Fruit fly (Drosophila melanogaster): ENCODE data around the gene Vha13.

The Vha13 gene

DNA sequence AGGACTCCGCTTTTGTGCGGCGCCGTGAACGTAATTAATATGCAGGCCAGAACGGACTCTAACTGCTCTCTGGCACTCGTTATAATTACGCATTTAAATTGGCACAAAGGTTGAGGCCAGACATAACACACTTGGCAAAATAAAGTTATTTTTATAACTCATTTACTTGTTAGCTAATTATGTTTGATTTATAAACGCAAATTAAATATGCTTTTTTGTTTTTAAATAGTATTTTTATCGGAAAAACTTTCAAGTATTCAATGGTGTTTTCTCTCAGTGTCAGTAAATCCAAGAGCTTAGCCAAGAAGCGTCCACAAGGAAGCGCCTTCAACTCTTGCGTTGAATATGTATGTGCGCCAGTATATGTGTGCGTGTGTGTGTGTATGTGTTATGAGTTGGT is 28.7 kb upstream of the Vha13 start (continued):
- TF ChIP-seq CG18262 (tag; optimal IDR thresholded peaks at IDR 0.05) (no peak), CG30403 (GFP tag; optimal IDR thresholded peaks at IDR 0.05) (peak; percentile 31), Ets97D (GFP tag; optimal IDR thresholded peaks at IDR 0.05) (no peak), ham (GFP tag; IDR thresholded peaks at IDR 0.05) (no peak), CG16815 (GFP tag; optimal IDR thresholded peaks at IDR 0.05) (no peak), Trl (optimal IDR thresholded peaks at IDR 0.05) (no peak), Trl (GFP tag; optimal IDR thresholded peaks at IDR 0.05) (no peak), zen2 (GFP tag; IDR thresholded peaks at IDR 0.05; ENCODE audit: partially characterized antibody) (no peak), Stat92E (GFP tag; optimal IDR thresholded peaks at IDR 0.05) (no peak), CG7928 (GFP tag; optimal IDR thresholded peaks at IDR 0.05) (no peak), CG12744 (GFP tag; optimal IDR thresholded peaks at IDR 0.05) (no peak), CG10462 (GFP tag; optimal IDR thresholded peaks at IDR 0.05) (no peak), her (GFP tag; optimal IDR thresholded peaks at IDR 0.05) (no peak), CG10654 (GFP tag; optimal IDR thresholded peaks at IDR 0.05) (no peak), peb (GFP tag; IDR thresholded peaks at IDR 0.05) (no peak), CG11456 (GFP tag; IDR thresholded peaks at IDR 0.05) (no peak), BtbVII (GFP tag; optimal IDR thresholded peaks at IDR 0.05) (no peak), CG3281 (GFP tag; optimal IDR thresholded peaks at IDR 0.05) (peak; percentile 13), CG10543 (GFP tag; optimal IDR thresholded peaks at IDR 0.05) (no peak), CG17912 (GFP tag; optimal IDR thresholded peaks at IDR 0.05) (no peak), cato (GFP tag; optimal IDR thresholded peaks at IDR 0.05; ENCODE audit: borderline replicate concordance) (no peak), CG43689 (GFP tag; IDR thresholded peaks at IDR 0.05) (no peak), Dbx (GFP tag; IDR thresholded peaks at IDR 0.05) (no peak), pan (optimal IDR thresholded peaks at IDR 0.05) (no peak), pan (GFP tag; optimal IDR thresholded peaks at IDR 0.05 in 1 of 2, IDR thresholded peaks at IDR 0.05 in 1 of 2) (peak in 1 of 2 experiments; percentile 13), CG11085 (GFP tag; IDR thresholded peaks at IDR 0.05) (no peak), CG8290 (GFP tag; optimal IDR thresholded peaks at IDR 0.05) (no peak), CG8290 (tag; optimal IDR thresholded peaks at IDR 0.05) (no peak), CG11696 (GFP tag; IDR thresholded peaks at IDR 0.05) (no peak), tap (tag; optimal IDR thresholded peaks at IDR 0.05) (no peak), CG17328 (GFP tag; IDR thresholded peaks at IDR 0.05) (no peak), H15 (GFP tag; IDR thresholded peaks at IDR 0.05) (no peak), ftz-f1 (GFP tag; optimal IDR thresholded peaks at IDR 0.05) (no peak), CG6175 (GFP tag; IDR thresholded peaks at IDR 0.05) (no peak), trem (tag; optimal IDR thresholded peaks at IDR 0.05) (no peak), CG15696 (tag; optimal IDR thresholded peaks at IDR 0.05) (no peak), CG10979 (tag; optimal IDR thresholded peaks at IDR 0.05) (no peak), CG18599 (GFP tag; optimal IDR thresholded peaks at IDR 0.05) (peak; percentile 59), Ets65A (GFP tag) (no peak), Dfd (GFP tag; optimal IDR thresholded peaks at IDR 0.05) (no peak), NfI (GFP tag; optimal IDR thresholded peaks at IDR 0.05) (no peak), Med (GFP tag) (peak; percentile 25), CG2120 (GFP tag; optimal IDR thresholded peaks at IDR 0.05) (peak; percentile 54), pb (GFP tag; optimal IDR thresholded peaks at IDR 0.05) (no peak), lov (optimal IDR thresholded peaks at IDR 0.05) (no peak), lov (GFP tag; IDR thresholded peaks at IDR 0.05) (no peak), sim (GFP tag; IDR thresholded peaks at IDR 0.05) (no peak), Xrp1 (GFP tag; IDR thresholded peaks at IDR 0.05) (peak; percentile 34; the same call in 1 of the 2 replicates), CG2116 (GFP tag; optimal IDR thresholded peaks at IDR 0.05) (no peak), caup (GFP tag; optimal IDR thresholded peaks at IDR 0.05; ENCODE audit: severe bottlenecking) (no peak), Bteb2 (GFP tag; optimal IDR thresholded peaks at IDR 0.05) (no peak), Nf-YC (tag; optimal IDR thresholded peaks at IDR 0.05) (no peak), HLH3B (GFP tag; IDR thresholded peaks at IDR 0.05) (no peak), bigmax (GFP tag; optimal IDR thresholded peaks at IDR 0.05) (no peak)
